Worm (Caenorhabditis elegans) whole organism, L2 larva: Measurements from ENCODE around the gene F57F5.3.

Experiments used
- F13H6.1 ChIP-seq: sonication (generic microtip); optimal IDR thresholded peaks from 2 replicates; lab custom pipeline; 2016; ENCODE audit warnings: missing genetic modification characterization, missing compliant biosample characterization
- R02D3.7 ChIP-seq: fragments of 150-350 bp; optimal IDR thresholded peaks from 2 replicates; lab custom pipeline; 2014; ENCODE audit warnings: missing biosample characterization, missing genetic modification characterization
- aly-2 ChIP-seq: fragments of 150-350 bp; optimal IDR thresholded peaks from 2 replicates; lab custom pipeline; 2014; ENCODE audit warnings: missing biosample characterization, missing genetic modification characterization
- ceh-82 ChIP-seq: fragments of 150-350 bp; optimal IDR thresholded peaks from 2 replicates; lab custom pipeline; 2014; ENCODE audit warnings: missing biosample characterization, missing genetic modification characterization
- crh-2 ChIP-seq: sonication (generic microtip); optimal IDR thresholded peaks from 2 replicates; lab custom pipeline; 2017; ENCODE audit warnings: missing biosample characterization, missing genetic modification characterization
- dmd-4 ChIP-seq: sonication (generic microtip); optimal IDR thresholded peaks from 2 replicates; lab custom pipeline; 2017; ENCODE audit warnings: missing biosample characterization, missing genetic modification characterization
- egl-27 ChIP-seq: sonication (generic microtip); optimal IDR thresholded peaks from 3 replicates; lab custom pipeline; 2017; ENCODE audit warnings: missing biosample characterization, missing genetic modification reagents, missing genetic modification characterization
- elt-3 ChIP-seq: sonication (generic microtip); optimal IDR thresholded peaks from 2 replicates; lab custom pipeline; 2017; ENCODE audit warnings: missing biosample characterization, missing genetic modification characterization
- fos-1 ChIP-seq: fragments of 150-350 bp; optimal IDR thresholded peaks from 2 replicates; lab custom pipeline; 2014; ENCODE audit warnings: missing biosample characterization, missing genetic modification characterization
- lin-39 ChIP-seq: fragments of 150-350 bp; optimal IDR thresholded peaks from 2 replicates; lab custom pipeline; 2014; ENCODE audit warnings: missing biosample characterization, missing genetic modification reagents, missing genetic modification characterization
- lsy-2 ChIP-seq, 2 experiments: fragments of 150-350 bp in 1 of 2; sonication (generic microtip) in 1 of 2; optimal IDR thresholded peaks; 2 replicates each; lab custom pipeline; 2014 to 2017; ENCODE audit warnings: missing biosample characterization in 2 of 2, missing genetic modification characterization in 2 of 2
- mab-5 ChIP-seq: fragments of 150-350 bp; optimal IDR thresholded peaks from 2 replicates; lab custom pipeline; 2014; ENCODE audit warnings: missing biosample characterization, missing genetic modification characterization
- mdl-1 ChIP-seq, 2 experiments: fragments of 150-350 bp in 1 of 2; sonication (generic microtip) in 1 of 2; optimal IDR thresholded peaks; 2 replicates each; lab custom pipeline; 2017; ENCODE audit warnings: missing biosample characterization in 2 of 2, missing genetic modification characterization in 2 of 2
- nhr-11 ChIP-seq: fragments of 150-350 bp; optimal IDR thresholded peaks from 2 replicates; lab custom pipeline; 2014; ENCODE audit warnings: missing biosample characterization, missing genetic modification characterization
- nhr-12 ChIP-seq: fragments of 150-350 bp; optimal IDR thresholded peaks from 2 replicates; lab custom pipeline; 2014; ENCODE audit warnings: missing biosample characterization, missing genetic modification characterization
- nhr-129 ChIP-seq: fragments of 150-350 bp; optimal IDR thresholded peaks from 2 replicates; lab custom pipeline; 2014; ENCODE audit warnings: missing biosample characterization, missing genetic modification characterization
- nhr-23 ChIP-seq: fragments of 150-350 bp; optimal IDR thresholded peaks from 2 replicates; lab custom pipeline; 2014; ENCODE audit warnings: missing biosample characterization, missing genetic modification reagents, missing genetic modification characterization
- nhr-237 ChIP-seq: fragments of 150-350 bp; optimal IDR thresholded peaks from 2 replicates; lab custom pipeline; 2014; ENCODE audit warnings: missing biosample characterization, missing genetic modification characterization
- nhr-77 ChIP-seq: fragments of 150-350 bp; optimal IDR thresholded peaks from 2 replicates; lab custom pipeline; 2014; ENCODE audit warnings: missing biosample characterization, missing genetic modification characterization
- peb-1 ChIP-seq: fragments of 150-350 bp; optimal IDR thresholded peaks from 2 replicates; lab custom pipeline; 2014; ENCODE audit warnings: missing biosample characterization, missing genetic modification characterization
- sma-9 ChIP-seq, 2 experiments: fragments of 150-350 bp in 1 of 2; sonication (generic microtip) in 1 of 2; optimal IDR thresholded peaks; 2 replicates each; lab custom pipeline; 2014 to 2016; ENCODE audit warnings: missing genetic modification characterization in 2 of 2, mild to moderate bottlenecking in 1 of 2, missing biosample characterization in 1 of 2, missing compliant biosample characterization in 1 of 2, missing genetic modification reagents in 1 of 2, moderate library complexity in 1 of 2
- snpc-4 ChIP-seq: fragments of 150-350 bp; optimal IDR thresholded peaks from 2 replicates; lab custom pipeline; 2014; ENCODE audit warnings: missing biosample characterization, missing genetic modification characterization
- unc-62 ChIP-seq: fragments of 150-350 bp; optimal IDR thresholded peaks from 2 replicates; lab custom pipeline; 2014; ENCODE audit warnings: missing biosample characterization, missing genetic modification reagents, missing genetic modification characterization
- zag-1 ChIP-seq: fragments of 150-350 bp; optimal IDR thresholded peaks from 2 replicates; lab custom pipeline; 2014; ENCODE audit warnings: missing biosample characterization, missing genetic modification characterization
- ztf-4 ChIP-seq: fragments of 150-350 bp; optimal IDR thresholded peaks from 2 replicates; lab custom pipeline; 2014; ENCODE audit warnings: missing biosample characterization, missing genetic modification characterization

The F57F5.3 gene

ce11 chrV:11964723-11965122 is 41.7 kb downstream of the F57F5.3 start, which contains the start of gene F58H1.7:
F58H1.7 (minus strand) TSS chrV:11964823.
- no peak for TF ChIP-seq dmd-4 (tag; lab: Kevin White, UChicago)
- no peak for TF ChIP-seq lsy-2 (tag; optimal IDR thresholded peaks at IDR 0.05; lab: Kevin White, UChicago)
- TF ChIP-seq nhr-23 (tag; lab: Kevin White, UChicago), result no peak

ce11 chrV:11960831-11961190 is 45.6 kb downstream of the F57F5.3 start:
- TF ChIP-seq sma-9 (GFP tag; optimal IDR thresholded peaks at IDR 0.05; lab: Kevin White, UChicago), result no peak
- no peak for TF ChIP-seq sma-9 (tag; optimal IDR thresholded peaks at IDR 0.05; lab: Kevin White, UChicago)

DNA sequence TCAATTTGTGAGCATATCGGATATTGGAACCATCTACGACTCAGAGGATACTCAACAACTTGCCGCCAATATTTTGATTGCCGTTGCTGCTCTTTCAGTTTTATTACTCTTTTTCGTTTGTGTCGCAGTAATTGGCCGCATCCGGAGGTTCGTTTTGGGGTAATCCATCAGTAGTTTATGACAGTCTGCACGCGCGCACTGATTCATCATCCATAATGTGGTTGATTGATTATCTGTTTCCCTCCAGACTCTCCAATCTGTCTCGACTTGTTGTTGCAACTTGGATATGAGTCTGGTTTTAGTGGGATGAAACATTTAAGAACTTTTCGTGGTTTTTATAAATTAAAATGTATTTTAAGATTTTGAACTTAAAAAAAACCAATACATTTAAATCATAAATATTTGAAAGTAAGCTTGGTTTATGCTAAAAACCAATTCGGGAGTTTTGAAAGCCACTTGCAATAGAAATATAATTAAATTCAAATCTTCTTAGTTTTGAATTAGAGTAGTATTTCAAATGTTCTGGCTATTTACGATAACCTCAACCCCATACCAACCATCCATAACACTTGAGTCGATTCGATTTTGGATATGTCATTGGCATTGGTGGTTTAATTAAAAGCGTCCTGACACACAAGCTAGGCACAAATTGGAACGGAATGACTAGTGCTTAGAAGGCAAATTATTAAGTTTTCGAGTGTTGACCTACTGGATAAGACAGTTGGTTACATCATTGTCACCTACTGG is 46.1 kb downstream of the F57F5.3 start:
- no peak for TF ChIP-seq zag-1 (tag; lab: Kevin White, UChicago)
- no peak for TF ChIP-seq ztf-4
- TF ChIP-seq elt-3 (tag; lab: Kevin White, UChicago), result no peak
- TF ChIP-seq ceh-82 (tag; lab: Kevin White, UChicago), result no peak
- TF ChIP-seq dmd-4 (tag; lab: Kevin White, UChicago), result no peak

ce11 chrV:11958343-11959291 is 47.8 kb downstream of the F57F5.3 start, which contains the start of gene F58H1.5:
F58H1.5 (plus strand) TSS chrV:11958393.
- TF ChIP-seq F13H6.1 (no peak), nhr-77 (tag; lab: Kevin White, UChicago) (no peak), mab-5 (tag; lab: Kevin White, UChicago) (peak; percentile 72)

- TF ChIP-seq crh-2 (tag; lab: Kevin White, UChicago), result no peak
- TF ChIP-seq nhr-11 (tag; lab: Kevin White, UChicago), result no peak
- TF ChIP-seq nhr-237 (tag; lab: Kevin White, UChicago), result no peak
- TF ChIP-seq aly-2 (tag; lab: Kevin White, UChicago), result no peak
- TF ChIP-seq mdl-1 (tag; optimal IDR thresholded peaks at IDR 0.05; lab: Kevin White, UChicago), result no peak
- TF ChIP-seq lin-39 (tag; lab: Kevin White, UChicago), result no peak
- TF ChIP-seq snpc-4, result no peak
- TF ChIP-seq ztf-4, result no peak
- TF ChIP-seq nhr-129 (tag; lab: Kevin White, UChicago), result no peak
- no peak for TF ChIP-seq nhr-12 (tag; lab: Kevin White, UChicago)
- no peak for TF ChIP-seq peb-1 (tag; lab: Kevin White, UChicago)
- no peak for TF ChIP-seq egl-27 (tag; lab: Kevin White, UChicago)
- TF ChIP-seq unc-62 (GFP tag; lab: Kevin White, UChicago), result no peak
- TF ChIP-seq R02D3.7 (tag; lab: Kevin White, UChicago), result no peak
- no peak for TF ChIP-seq zag-1 (tag; lab: Kevin White, UChicago)
- TF ChIP-seq fos-1 (tag; lab: Kevin White, UChicago), result no peak
- no peak for TF ChIP-seq lsy-2 (tag; optimal IDR thresholded peaks at IDR 0.05; lab: Kevin White, UChicago)
- TF ChIP-seq elt-3 (tag; lab: Kevin White, UChicago), result no peak
- TF ChIP-seq F13H6.1, result no peak
Observed at ce11 chrV:11955617-11956016, 50.8 kb downstream of the F57F5.3 start.
